Worm (Caenorhabditis elegans) whole organism, L4 larva: ENCODE results near the gene jac-1.
A peak's percentile ranks its signal among the peaks of the same experiment; 100 is the strongest.

Experiments
- F26F4.8 ChIP-seq: fragments of 200-800 bp; sonication (Bioruptor generic); conservative IDR thresholded peaks from 2 replicates; pipeline ENCODE4 v1.3.6; 2022; ENCODE audit warnings: missing genetic modification characterization, missing compliant biosample characterization
- F44E2.7 ChIP-seq: fragments of 200-800 bp; sonication (Bioruptor generic); IDR thresholded peaks from 2 replicates; pipeline ENCODE4 v2.1.2; 2022; ENCODE audit warnings: missing genetic modification characterization, missing compliant biosample characterization
- Y105C5A.15 ChIP-seq: fragments of 200-800 bp; sonication (Bioruptor generic); IDR thresholded peaks from 2 replicates; pipeline ENCODE4 v1.3.6; 2022; ENCODE audit warnings: missing genetic modification characterization, missing compliant biosample characterization
- aha-1 ChIP-seq: fragments of 150-350 bp; peaks from one replicate; lab custom pipeline; 2014; ENCODE audit warnings: missing biosample characterization, missing genetic modification characterization
- aly-2 ChIP-seq: sonication (generic microtip); optimal IDR thresholded peaks from 2 replicates; lab custom pipeline; 2018; ENCODE audit warnings: missing biosample characterization, missing genetic modification characterization
- ama-1 ChIP-seq: fragments of 150-350 bp; optimal IDR thresholded peaks from 2 replicates; lab custom pipeline; 2014; ENCODE audit warnings: inconsistent platforms, mixed read lengths
- ceh-20 ChIP-seq: fragments of 200-800 bp; sonication (Bioruptor generic); IDR thresholded peaks from 2 replicates; pipeline ENCODE4 v1.3.6; 2022; ENCODE audit warnings: missing genetic modification reagents, missing genetic modification characterization, missing compliant biosample characterization
- ceh-28 ChIP-seq: fragments of 150-350 bp; optimal IDR thresholded peaks from 2 replicates; lab custom pipeline; 2014; ENCODE audit warnings: missing biosample characterization, missing genetic modification reagents, missing genetic modification characterization
- daf-16 ChIP-seq, 3 experiments: sonication (generic microtip); optimal IDR thresholded peaks; 2 replicates each; lab custom pipeline; 2016 to 2017; ENCODE audit warnings: missing genetic modification characterization in 3 of 3, missing genetic modification reagents in 3 of 3, mild to moderate bottlenecking in 2 of 3, missing compliant biosample characterization in 2 of 3, missing biosample characterization in 1 of 3, moderate library complexity in 1 of 3
- daf-8 ChIP-seq: fragments of 200-800 bp; sonication (Bioruptor generic); IDR thresholded peaks from 2 replicates; pipeline ENCODE4 v1.3.6; 2022; ENCODE audit warnings: missing genetic modification characterization, missing compliant biosample characterization
- dmd-6 ChIP-seq: fragments of 200-800 bp; sonication (Bioruptor generic); IDR thresholded peaks from 2 replicates; pipeline ENCODE4 v1.3.6; 2022; ENCODE audit warnings: missing genetic modification reagents, missing genetic modification characterization, missing compliant biosample characterization
- dpl-1 ChIP-seq: fragments of 150-350 bp; optimal IDR thresholded peaks from 2 replicates; lab custom pipeline; 2014; ENCODE audit warnings: missing biosample characterization, missing genetic modification reagents, missing genetic modification characterization
- dve-1 ChIP-seq: sonication (generic microtip); optimal IDR thresholded peaks from 2 replicates; lab custom pipeline; 2017; ENCODE audit warnings: antibody characterized with exemption, mild to moderate bottlenecking, missing genetic modification characterization, missing compliant biosample characterization; ENCODE audit not compliant: insufficient read depth
- fkh-10 ChIP-seq: fragments of 150-350 bp; optimal IDR thresholded peaks from 2 replicates; lab custom pipeline; 2014; ENCODE audit warnings: missing biosample characterization, missing genetic modification reagents, missing genetic modification characterization
- gei-8 ChIP-seq: fragments of 200-800 bp; sonication (Bioruptor generic); optimal IDR thresholded peaks from 2 replicates; lab custom pipeline; 2018; ENCODE audit warnings: mild to moderate bottlenecking, missing genetic modification characterization, missing compliant biosample characterization
- hlh-30 ChIP-seq: sonication (generic microtip); optimal IDR thresholded peaks from 2 replicates; lab custom pipeline; 2017; ENCODE audit warnings: antibody characterized with exemption, mild to moderate bottlenecking, missing genetic modification characterization, missing compliant biosample characterization; ENCODE audit not compliant: insufficient read depth
- hmg-1.1 ChIP-seq: fragments of 200-800 bp; sonication (Bioruptor generic); IDR thresholded peaks from 2 replicates; pipeline ENCODE4 v1.3.6; 2022; ENCODE audit warnings: missing genetic modification reagents, missing genetic modification characterization, missing compliant biosample characterization
- lin-39 ChIP-seq: fragments of 150-350 bp; optimal IDR thresholded peaks from 2 replicates; lab custom pipeline; 2014; ENCODE audit warnings: missing biosample characterization, missing genetic modification reagents, missing genetic modification characterization
- lsy-2 ChIP-seq, 2 experiments: fragments of 150-350 bp in 1 of 2; sonication (generic microtip) in 1 of 2; optimal IDR thresholded peaks; 2 replicates each; lab custom pipeline; 2014 to 2017; ENCODE audit warnings: missing biosample characterization in 2 of 2, missing genetic modification characterization in 2 of 2
- mdl-1 ChIP-seq, 2 experiments: fragments of 150-350 bp in 1 of 2; sonication (generic microtip) in 1 of 2; optimal IDR thresholded peaks; 2 replicates each; lab custom pipeline; 2014 to 2017; ENCODE audit warnings: missing biosample characterization in 2 of 2, missing genetic modification characterization in 2 of 2
- mep-1 ChIP-seq: fragments of 150-350 bp; sonication (generic microtip); optimal IDR thresholded peaks from 3 replicates; lab custom pipeline; 2014; ENCODE audit warnings: missing biosample characterization, missing genetic modification characterization
- mes-2 ChIP-seq: sonication (generic microtip); optimal IDR thresholded peaks from 2 replicates; lab custom pipeline; 2016; ENCODE audit warnings: missing genotype, mild to moderate bottlenecking, missing genetic modification characterization, missing compliant biosample characterization; ENCODE audit not compliant: poor library complexity, severe bottlenecking
- nhr-28 ChIP-seq: fragments of 150-350 bp; optimal IDR thresholded peaks from 2 replicates; lab custom pipeline; 2014; ENCODE audit warnings: missing biosample characterization, missing genetic modification characterization
- nhr-41 ChIP-seq: fragments of 200-800 bp; sonication (Bioruptor generic); IDR thresholded peaks from 2 replicates; pipeline ENCODE4 v1.3.6; 2022; ENCODE audit warnings: missing genetic modification reagents, missing genetic modification characterization, missing compliant biosample characterization
- nhr-6 ChIP-seq: fragments of 150-350 bp; optimal IDR thresholded peaks from 2 replicates; lab custom pipeline; 2014; ENCODE audit warnings: missing biosample characterization, missing genetic modification characterization
- pha-4 ChIP-seq, 2 experiments: fragments of 150-350 bp in 1 of 2; fragments of 200-800 bp in 1 of 2; sonication (Bioruptor generic) in 1 of 2; IDR thresholded peaks in 1 of 2; optimal IDR thresholded peaks in 1 of 2; 2 replicates each; pipeline versions ENCODE4 v1.3.6 to Lab custom; 2014 to 2022; ENCODE audit warnings: missing genetic modification characterization in 2 of 2, missing genetic modification reagents in 2 of 2, missing biosample characterization in 1 of 2, missing compliant biosample characterization in 1 of 2
- php-3 ChIP-seq: fragments of 200-800 bp; sonication (Bioruptor generic); IDR thresholded peaks from 2 replicates; pipeline ENCODE4 v1.3.6; 2022; ENCODE audit warnings: missing genetic modification reagents, missing genetic modification characterization, missing compliant biosample characterization
- pqm-1 ChIP-seq: sonication (generic microtip); optimal IDR thresholded peaks from 2 replicates; lab custom pipeline; 2017; ENCODE audit warnings: missing biosample characterization, missing genetic modification characterization
- rbr-2 ChIP-seq: sonication (generic microtip); optimal IDR thresholded peaks from 2 replicates; lab custom pipeline; 2016; ENCODE audit warnings: missing genotype, missing genetic modification characterization, missing compliant biosample characterization
- sdz-12 ChIP-seq: fragments of 200-800 bp; sonication (Bioruptor generic); optimal IDR thresholded peaks from 2 replicates; lab custom pipeline; 2018; ENCODE audit warnings: mild to moderate bottlenecking, missing genetic modification characterization, missing compliant biosample characterization
- set-16 ChIP-seq: fragments of 200-800 bp; sonication (Bioruptor generic); IDR thresholded peaks from 2 replicates; pipeline ENCODE4 v1.3.6; 2022; ENCODE audit warnings: missing genetic modification reagents, missing genetic modification characterization, missing compliant biosample characterization
- snpc-1.2 ChIP-seq: fragments of 200-800 bp; sonication (Bioruptor generic); IDR thresholded peaks from 2 replicates; pipeline ENCODE4 v1.3.6; 2022; ENCODE audit warnings: missing genetic modification reagents, missing genetic modification characterization, missing compliant biosample characterization
- spr-1 ChIP-seq: sonication (generic microtip); optimal IDR thresholded peaks from 2 replicates; lab custom pipeline; 2016; ENCODE audit warnings: mild to moderate bottlenecking, missing genetic modification characterization, missing compliant biosample characterization
- unc-62 ChIP-seq, 3 experiments: fragments of 150-350 bp in 1 of 3; sonication (generic microtip); optimal IDR thresholded peaks in 2 of 3; peaks in 1 of 3; 1 replicate in 1 of 3; 2 replicates in 2 of 3; lab custom pipeline; 2014 to 2017; ENCODE audit warnings: missing biosample characterization in 3 of 3, missing genetic modification characterization in 3 of 3, missing genetic modification reagents in 3 of 3, missing genotype in 1 of 3
- ztf-7 ChIP-seq: fragments of 150-350 bp; optimal IDR thresholded peaks from 2 replicates; lab custom pipeline; 2014; ENCODE audit warnings: missing biosample characterization, missing genetic modification characterization

jac-1 gene

ce11 chrIV:16024165-16024564 lies 2.5 kb downstream of the jac-1 start:
- TF ChIP-seq rbr-2 (tag; lab: Kevin White, UChicago), result no peak
- TF ChIP-seq ama-1 (lab: Kevin White, UChicago), result no peak
- no peak for TF ChIP-seq F44E2.7 (GFP tag; lab: Robert Waterston, UW)
- TF ChIP-seq dve-1 (tag; lab: Kevin White, UChicago), result peak; percentile 53
- peak in 1 of 2 experiments; percentile 48 for TF ChIP-seq lsy-2 (tag; optimal IDR thresholded peaks at IDR 0.05; lab: Kevin White, UChicago)
- TF ChIP-seq nhr-41 (GFP tag; lab: Robert Waterston, UW), result no peak
- peak; percentile 61; the same call in 1 of the 2 replicates for TF ChIP-seq snpc-1.2 (GFP tag; lab: Robert Waterston, UW)
- TF ChIP-seq hlh-30 (tag; lab: Kevin White, UChicago), result peak; percentile 9
- peak; percentile 96 for TF ChIP-seq nhr-6 (tag; lab: Kevin White, UChicago)
- TF ChIP-seq mep-1 (tag; lab: Kevin White, UChicago), result peak; percentile 52
- TF ChIP-seq dpl-1 (GFP tag; lab: Kevin White, UChicago), result peak; percentile 20
- TF ChIP-seq F26F4.8 (GFP tag; lab: Robert Waterston, UW), result no peak
- 0 out of 2 replicates have a peak, but pooled peaks have one; percentile 36 for TF ChIP-seq hmg-1.1 (GFP tag; lab: Robert Waterston, UW)

- TF ChIP-seq dve-1 (tag; lab: Kevin White, UChicago) (peak; percentile 33), daf-8 (no peak), unc-62 (GFP tag; optimal IDR thresholded peaks at IDR 0.05 in 1 of 2; lab: Kevin White, UChicago) (no peak), unc-62 (tag; optimal IDR thresholded peaks at IDR 0.05; lab: Kevin White, UChicago) (no peak), fkh-10 (GFP tag; lab: Kevin White, UChicago) (no peak), nhr-28 (tag; lab: Kevin White, UChicago) (peak; percentile 41), ztf-7 (tag; lab: Kevin White, UChicago) (no peak), aly-2 (tag; lab: Kevin White, UChicago) (no peak), Y105C5A.15 (GFP tag; lab: Robert Waterston, UW) (no peak), dmd-6 (GFP tag; lab: Robert Waterston, UW) (no peak), pha-4 (GFP tag; IDR thresholded peaks at IDR 0.05; lab: Robert Waterston, UW) (no peak), pha-4 (tag; optimal IDR thresholded peaks at IDR 0.05; lab: Kevin White, UChicago) (peak; percentile 68), daf-16 (GFP tag; optimal IDR thresholded peaks at IDR 0.05; lab: Kevin White, UChicago) (no peak), daf-16 (tag; optimal IDR thresholded peaks at IDR 0.05; lab: Kevin White, UChicago) (peak; percentile 50), sdz-12 (GFP tag; lab: Kevin White, UChicago) (no peak)
- TF ChIP-seq, all 104 proteins: peak for 4
These were observed 4.2 kb downstream of the jac-1 start for ce11 chrIV:16022438-16022837.

- TF ChIP-seq pqm-1 (tag; lab: Kevin White, UChicago) (no peak), set-16 (GFP tag; lab: Robert Waterston, UW) (no peak), Y105C5A.15 (GFP tag; lab: Robert Waterston, UW) (no peak)
These were observed 10.9 kb downstream of the jac-1 start for ce11 chrIV:16015729-16016128.

ce11 chrIV:16006267-16006666 lies 20.4 kb downstream of the jac-1 start:
- no peak for TF ChIP-seq rbr-2 (tag; lab: Kevin White, UChicago)
- TF ChIP-seq ceh-28, result no peak
- no peak for TF ChIP-seq php-3 (GFP tag; lab: Robert Waterston, UW)
- no peak for TF ChIP-seq ztf-7 (tag; lab: Kevin White, UChicago)
- no peak for TF ChIP-seq ceh-20 (GFP tag; lab: Robert Waterston, UW)
- TF ChIP-seq daf-8, result no peak
- TF ChIP-seq aly-2 (tag; lab: Kevin White, UChicago), result no peak
- TF ChIP-seq spr-1, result no peak
- TF ChIP-seq daf-16 (GFP tag; optimal IDR thresholded peaks at IDR 0.05; lab: Kevin White, UChicago), result no peak
- no peak for TF ChIP-seq daf-16 (tag; optimal IDR thresholded peaks at IDR 0.05; lab: Kevin White, UChicago)
- no peak for TF ChIP-seq lin-39 (tag; lab: Kevin White, UChicago)
- TF ChIP-seq mdl-1 (tag; optimal IDR thresholded peaks at IDR 0.05; lab: Kevin White, UChicago), result no peak
- no peak for TF ChIP-seq aha-1
- TF ChIP-seq gei-8, result no peak
- TF ChIP-seq mes-2, result no peak
